Worm (Caenorhabditis elegans): ENCODE data around the gene metl-9.

ce11 chrX:5213565-5213964 lies 34.6 kb upstream of the metl-9 start:
- TF ChIP-seq nhr-237 (tag; optimal IDR thresholded peaks at IDR 0.05): no peak
- no peak for TF ChIP-seq nhr-76 (tag; optimal IDR thresholded peaks at IDR 0.05)
- TF ChIP-seq elt-1 (tag; optimal IDR thresholded peaks at IDR 0.05; ENCODE audit: borderline replicate concordance, insufficient read depth): no peak
- no peak for TF ChIP-seq nhr-28 (tag; optimal IDR thresholded peaks at IDR 0.05)

All from whole organism, mixed stage, embryonic.